Fruit fly (Drosophila melanogaster): ENCODE data around the gene CG3164.
A peak's percentile ranks its signal among the peaks of the same experiment; 100 is the strongest.

The CG3164 gene

DNA sequence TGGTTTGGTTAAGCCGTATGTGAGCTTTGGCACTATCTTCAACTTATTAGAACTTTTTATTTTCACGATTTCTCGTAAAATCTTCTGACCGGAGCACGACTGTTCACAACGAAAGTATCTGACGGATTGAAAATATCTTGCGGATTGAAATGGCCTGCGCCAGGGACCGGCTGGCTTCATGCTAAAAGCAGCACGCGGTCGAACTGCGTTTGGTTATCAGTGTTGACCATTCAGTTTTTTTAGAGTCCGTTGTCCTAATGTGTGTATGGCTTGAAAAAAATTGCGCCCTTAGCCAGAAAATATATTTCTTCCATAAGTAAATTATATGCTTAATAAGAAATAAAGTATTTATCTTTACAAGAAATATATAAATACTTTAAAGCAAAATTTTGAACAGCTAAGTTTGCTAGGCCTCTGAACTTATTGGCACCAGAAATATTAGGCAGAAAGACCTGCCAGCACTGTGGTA, 43.3 kb downstream of the CG3164 start, which contains the start of gene net (continued):
- no peak for TF ChIP-seq CG4730 (GFP tag; IDR thresholded peaks at IDR 0.05)
- TF ChIP-seq CG2712 (tag; optimal IDR thresholded peaks at IDR 0.05), result peak; percentile 80
- peak; percentile 32; the same call in 2 of the 3 replicates for TF ChIP-seq croc (GFP tag; conservative IDR thresholded peaks at IDR 0.05)
- TF ChIP-seq prd (optimal IDR thresholded peaks at IDR 0.05), result no peak
- TF ChIP-seq prd (GFP tag; IDR thresholded peaks at IDR 0.05), result peak; percentile 57; the same call in 1 of the 3 replicates
- peak; percentile 24 for TF ChIP-seq HLHmδ (GFP tag; optimal IDR thresholded peaks at IDR 0.05)
- peak; percentile 43 for TF ChIP-seq Hand (GFP tag; optimal IDR thresholded peaks at IDR 0.05)
- peak; percentile 41 for TF ChIP-seq CG12219 (GFP tag; optimal IDR thresholded peaks at IDR 0.05)
- no peak for TF ChIP-seq Dll (GFP tag; IDR thresholded peaks at IDR 0.05; ENCODE audit: partially characterized antibody)
- TF ChIP-seq eve (GFP tag; optimal IDR thresholded peaks at IDR 0.05), result peak in 1 of 2 experiments; percentile 58
- no peak for TF ChIP-seq CG14441 (GFP tag; IDR thresholded peaks at IDR 0.05)
- no peak for TF ChIP-seq repo (GFP tag; optimal IDR thresholded peaks at IDR 0.05)
- peak; percentile 30 for TF ChIP-seq Ssrp (tag; optimal IDR thresholded peaks at IDR 0.05)
- TF ChIP-seq CG4360 (GFP tag; IDR thresholded peaks at IDR 0.05), result no peak
- TF ChIP-seq sim (GFP tag; IDR thresholded peaks at IDR 0.05), result 0 out of 2 replicates have a peak, but pooled peaks have one; percentile 5
- TF ChIP-seq Hr39 (optimal IDR thresholded peaks at IDR 0.05), result no peak
- TF ChIP-seq CG18262 (tag; optimal IDR thresholded peaks at IDR 0.05), result peak; percentile 73
- no peak for TF ChIP-seq CG1603 (tag; optimal IDR thresholded peaks at IDR 0.05)
- peak; percentile 53 for TF ChIP-seq D19B (GFP tag; optimal IDR thresholded peaks at IDR 0.05)
- peak; percentile 94 for TF ChIP-seq CG15514 (GFP tag; optimal IDR thresholded peaks at IDR 0.05)
- TF ChIP-seq CG4854 (GFP tag; optimal IDR thresholded peaks at IDR 0.05), result no peak
- TF ChIP-seq CkIIα-i1 (GFP tag; IDR thresholded peaks at IDR 0.05), result no peak
- peak; percentile 60 for TF ChIP-seq Deaf1 (tag; optimal IDR thresholded peaks at IDR 0.05)
- TF ChIP-seq Ravus (GFP tag; IDR thresholded peaks at IDR 0.05), result no peak
- TF ChIP-seq h (optimal IDR thresholded peaks at IDR 0.05), result no peak
- TF ChIP-seq fu2 (GFP tag; optimal IDR thresholded peaks at IDR 0.05), result no peak
- TF ChIP-seq nom (GFP tag; optimal IDR thresholded peaks at IDR 0.05), result peak; percentile 62
- peak; percentile 1 for TF ChIP-seq her (GFP tag; optimal IDR thresholded peaks at IDR 0.05)
- TF ChIP-seq CG43689 (GFP tag; IDR thresholded peaks at IDR 0.05), result peak; percentile 32; the same call in 1 of the 2 replicates
- no peak for TF ChIP-seq hkb (optimal IDR thresholded peaks at IDR 0.05)
- 0 out of 2 replicates have a peak, but pooled peaks have one; percentile 39 for TF ChIP-seq hkb (GFP tag; IDR thresholded peaks at IDR 0.05)
- TF ChIP-seq ara (GFP tag; IDR thresholded peaks at IDR 0.05), result peak; percentile 58; the same call in 1 of the 2 replicates
- TF ChIP-seq Scr (GFP tag; IDR thresholded peaks at IDR 0.05; ENCODE audit: partially characterized antibody), result no peak
- TF ChIP-seq shn (GFP tag; optimal IDR thresholded peaks at IDR 0.05), result no peak
- no peak for TF ChIP-seq gsb (GFP tag; IDR thresholded peaks at IDR 0.05)
- peak; percentile 83 for TF ChIP-seq CG12659 (GFP tag; optimal IDR thresholded peaks at IDR 0.05)
- no peak for TF ChIP-seq en (GFP tag; optimal IDR thresholded peaks at IDR 0.05)
- peak; percentile 69 for TF ChIP-seq Xrp1 (GFP tag; IDR thresholded peaks at IDR 0.05)
- TF ChIP-seq aop (GFP tag; IDR thresholded peaks at IDR 0.05), result no peak
- TF ChIP-seq CG3995 (GFP tag; optimal IDR thresholded peaks at IDR 0.05), result peak; percentile 27
- peak; percentile 77 for TF ChIP-seq CG17361 (GFP tag; IDR thresholded peaks at IDR 0.05)
- TF ChIP-seq CG9437 (GFP tag; optimal IDR thresholded peaks at IDR 0.05), result peak; percentile 62
- peak; percentile 72 for TF ChIP-seq CG17829 (tag; optimal IDR thresholded peaks at IDR 0.05)
- no peak for TF ChIP-seq CG13123 (GFP tag; optimal IDR thresholded peaks at IDR 0.05)
- no peak for TF ChIP-seq zen2 (GFP tag; IDR thresholded peaks at IDR 0.05; ENCODE audit: partially characterized antibody)
- TF ChIP-seq Max (GFP tag; optimal IDR thresholded peaks at IDR 0.05), result peak; percentile 77
- no peak for TF ChIP-seq Side (GFP tag; optimal IDR thresholded peaks at IDR 0.05)
- no peak for TF ChIP-seq CG9215 (GFP tag; IDR thresholded peaks at IDR 0.05)
- TF ChIP-seq Optix (GFP tag; IDR thresholded peaks at IDR 0.05), result no peak
- TF ChIP-seq CG7987 (GFP tag; optimal IDR thresholded peaks at IDR 0.05), result no peak
- peak; percentile 73 for TF ChIP-seq Sox100B (GFP tag; optimal IDR thresholded peaks at IDR 0.05)
- no peak for TF ChIP-seq CG6791 (GFP tag; IDR thresholded peaks at IDR 0.05; ENCODE audit: partially characterized antibody)

All from whole organism, embryonic.